Fruit fly (Drosophila melanogaster) whole organism, embryonic: ENCODE results near the gene CG12177.

ENCODE experiments used
- CG10209 ChIP-seq: fragments of 200-800 bp; sonication (Bioruptor generic); optimal IDR thresholded peaks from 3 replicates; lab custom pipeline; 2017; ENCODE audit warnings: missing biosample characterization, mild to moderate bottlenecking, missing genetic modification characterization, missing genetic modification reagents
- CG1024 ChIP-seq: fragments of 200-800 bp; sonication (Bioruptor generic); IDR thresholded peaks from 2 replicates; pipeline ENCODE4 v1.3.6; 2022; ENCODE audit warnings: missing biosample characterization, missing genetic modification characterization
- CG11398 ChIP-seq: fragments of 200-800 bp; sonication (Bioruptor generic); optimal IDR thresholded peaks from 2 replicates; lab custom pipeline; 2016; ENCODE audit warnings: missing biosample characterization, missing genetic modification characterization
- CG12155 ChIP-seq: fragments of 200-800 bp; sonication (Bioruptor generic); optimal IDR thresholded peaks from 3 replicates; lab custom pipeline; 2016; ENCODE audit warnings: missing biosample characterization, missing genetic modification characterization
- CG12744 ChIP-seq: fragments of 200-800 bp; sonication (Bioruptor generic); optimal IDR thresholded peaks from 2 replicates; lab custom pipeline; 2016; ENCODE audit warnings: missing biosample characterization, missing genetic modification characterization
- CG13287 ChIP-seq: fragments of 200-800 bp; sonication (Bioruptor generic); IDR thresholded peaks from 2 replicates; pipeline ENCODE4 v1.3.6; 2022; ENCODE audit warnings: missing biosample characterization, missing genetic modification characterization; ENCODE audit not compliant: partially characterized antibody
- CG13775 ChIP-seq: fragments of 200-800 bp; sonication (Bioruptor generic); optimal IDR thresholded peaks from 3 replicates; lab custom pipeline; 2017; ENCODE audit warnings: missing biosample characterization, mild to moderate bottlenecking, missing genetic modification characterization
- CG17328 ChIP-seq: fragments of 200-800 bp; sonication (Bioruptor generic); IDR thresholded peaks from 2 replicates; pipeline ENCODE4 v1.3.6; 2022; ENCODE audit warnings: missing biosample characterization, missing genetic modification characterization
- CG17612 ChIP-seq: fragments of 200-800 bp; sonication (Bioruptor generic); IDR thresholded peaks from 2 replicates; pipeline ENCODE4 v1.3.6; 2022; ENCODE audit warnings: missing biosample characterization, missing genetic modification characterization
- CG1792 ChIP-seq: fragments of 200-800 bp; sonication (Bioruptor generic); optimal IDR thresholded peaks from 2 replicates; lab custom pipeline; 2016; ENCODE audit warnings: missing biosample characterization, missing genetic modification characterization
- CG18476 ChIP-seq: fragments of 200-800 bp; sonication (Bioruptor generic); optimal IDR thresholded peaks from 2 replicates; lab custom pipeline; 2016; ENCODE audit warnings: missing biosample characterization, mild to moderate bottlenecking, missing genetic modification characterization
- CG2199 ChIP-seq: fragments of 200-800 bp; sonication (Bioruptor generic); IDR thresholded peaks from 3 replicates; pipeline ENCODE4 v1.3.6; 2022; ENCODE audit warnings: missing biosample characterization, missing genetic modification characterization
- CG32767 ChIP-seq: fragments of 200-800 bp; sonication (Bioruptor generic); IDR thresholded peaks from 2 replicates; pipeline ENCODE4 v1.3.6; 2022; ENCODE audit warnings: missing biosample characterization, missing genetic modification characterization
- CG3281 ChIP-seq: fragments of 200-800 bp; sonication (Bioruptor generic); optimal IDR thresholded peaks from 3 replicates; lab custom pipeline; 2017; ENCODE audit warnings: missing biosample characterization, mild to moderate bottlenecking, missing genetic modification characterization
- CG33213 ChIP-seq: fragments of 200-800 bp; sonication (Bioruptor generic); optimal IDR thresholded peaks from 3 replicates; lab custom pipeline; 2016; ENCODE audit warnings: missing biosample characterization, missing genetic modification characterization
- CG34224 ChIP-seq: fragments of 200-800 bp; sonication (Bioruptor generic); IDR thresholded peaks from 3 replicates; pipeline ENCODE4 v1.3.6; 2022; ENCODE audit warnings: missing biosample characterization, missing genetic modification characterization; ENCODE audit not compliant: partially characterized antibody
- CG34422 ChIP-seq: fragments of 200-800 bp; sonication (Bioruptor generic); IDR thresholded peaks from 3 replicates; pipeline ENCODE4 v1.3.6; 2022; ENCODE audit warnings: missing biosample characterization, missing genetic modification characterization
- CG42726 ChIP-seq: fragments of 200-800 bp; sonication (Bioruptor generic); IDR thresholded peaks from 2 replicates; pipeline ENCODE4 v1.3.6; 2022; ENCODE audit warnings: missing biosample characterization, missing genetic modification characterization; ENCODE audit not compliant: partially characterized antibody
- CG4404 ChIP-seq: fragments of 200-800 bp; sonication (Bioruptor generic); IDR thresholded peaks from 2 replicates; pipeline ENCODE4 v1.3.6; 2022; ENCODE audit warnings: missing biosample characterization, missing genetic modification characterization
- CG6854 ChIP-seq: fragments of 200-800 bp; sonication (Bioruptor generic); optimal IDR thresholded peaks from 3 replicates; lab custom pipeline; 2017; ENCODE audit warnings: missing biosample characterization, mild to moderate bottlenecking, missing genetic modification characterization
- CG7372 ChIP-seq: fragments of 200-800 bp; sonication (Bioruptor generic); IDR thresholded peaks from 2 replicates; pipeline ENCODE4 v1.3.6; 2022; ENCODE audit warnings: missing biosample characterization, missing genetic modification characterization
- CG9437 ChIP-seq: fragments of 200-800 bp; sonication (Bioruptor generic); optimal IDR thresholded peaks from 2 replicates; lab custom pipeline; 2018; ENCODE audit warnings: missing biosample characterization, mild to moderate bottlenecking, missing genetic modification characterization
- Dfd ChIP-seq, 2 experiments: fragments of >200 bp; optimal IDR thresholded peaks; 2 replicates each; lab custom pipeline; 2017; ENCODE audit warnings: missing biosample characterization in 2 of 2, missing genetic modification characterization in 2 of 2
- H15 ChIP-seq: fragments of 200-800 bp; sonication (Bioruptor generic); IDR thresholded peaks from 3 replicates; pipeline ENCODE4 v1.3.6; 2022; ENCODE audit warnings: missing biosample characterization, missing genetic modification characterization
- HLH4C ChIP-seq: fragments of 200-800 bp; sonication (Bioruptor generic); IDR thresholded peaks from 3 replicates; pipeline ENCODE4 v1.3.6; 2022; ENCODE audit warnings: missing biosample characterization, missing genetic modification characterization; ENCODE audit not compliant: partially characterized antibody
- Hr39 ChIP-seq: fragments of >200 bp; optimal IDR thresholded peaks from 2 replicates; lab custom pipeline; 2017
- Lhr ChIP-seq: fragments of 200-800 bp; sonication (Bioruptor generic); optimal IDR thresholded peaks from 3 replicates; lab custom pipeline; 2017; ENCODE audit warnings: mild to moderate bottlenecking, missing biosample characterization, missing genetic modification reagents, missing genetic modification characterization
- Scr ChIP-seq: fragments of 200-800 bp; sonication (Bioruptor generic); IDR thresholded peaks from 2 replicates; pipeline ENCODE4 v1.3.6; 2022; ENCODE audit warnings: missing biosample characterization, missing genetic modification characterization; ENCODE audit not compliant: partially characterized antibody
- btn ChIP-seq: fragments of 200-800 bp; sonication (Bioruptor generic); optimal IDR thresholded peaks from 2 replicates; lab custom pipeline; 2016; ENCODE audit warnings: missing biosample characterization, missing genetic modification characterization
- cato ChIP-seq: fragments of 200-800 bp; sonication (Bioruptor generic); optimal IDR thresholded peaks from 2 replicates; lab custom pipeline; 2016; ENCODE audit warnings: missing biosample characterization, missing genetic modification characterization, borderline replicate concordance
- chm ChIP-seq: fragments of 200-800 bp; sonication (Bioruptor generic); IDR thresholded peaks from 2 replicates; pipeline ENCODE4 v1.3.6; 2022; ENCODE audit warnings: missing biosample characterization, missing genetic modification characterization
- ci ChIP-seq: fragments of 200-800 bp; sonication (Bioruptor generic); IDR thresholded peaks from 3 replicates; pipeline ENCODE4 v1.3.6; 2022; ENCODE audit warnings: missing biosample characterization, missing genetic modification characterization
- crp ChIP-seq, 2 experiments: fragments of 200-800 bp; sonication (Bioruptor generic); optimal IDR thresholded peaks; 2 replicates in 1 of 2; 3 replicates in 1 of 2; lab custom pipeline; 2017; ENCODE audit warnings: missing biosample characterization in 2 of 2, missing genetic modification characterization in 2 of 2, mild to moderate bottlenecking in 1 of 2, moderate library complexity in 1 of 2
- cwo ChIP-seq: fragments of 200-800 bp; sonication (Bioruptor generic); optimal IDR thresholded peaks from 3 replicates; lab custom pipeline; 2017; ENCODE audit warnings: missing biosample characterization, missing genetic modification characterization, mild to moderate bottlenecking, moderate library complexity, missing genetic modification reagents
- dimm ChIP-seq: fragments of 200-800 bp; sonication (Bioruptor generic); IDR thresholded peaks from 2 replicates; pipeline ENCODE4 v1.3.6; 2022; ENCODE audit warnings: missing biosample characterization, missing genetic modification characterization
- esg ChIP-seq: fragments of 200-800 bp; sonication (Bioruptor generic); conservative IDR thresholded peaks from 2 replicates; pipeline ENCODE4 v1.3.6; 2022; ENCODE audit warnings: missing biosample characterization, missing genetic modification characterization
- ind ChIP-seq: fragments of 200-800 bp; sonication (Bioruptor generic); optimal IDR thresholded peaks from 3 replicates; lab custom pipeline; 2016; ENCODE audit warnings: missing biosample characterization, missing genetic modification characterization
- kah ChIP-seq: fragments of 200-800 bp; sonication (Bioruptor generic); optimal IDR thresholded peaks from 2 replicates; lab custom pipeline; 2018; ENCODE audit warnings: missing biosample characterization, mild to moderate bottlenecking, missing genetic modification characterization
- lab ChIP-seq: fragments of 200-800 bp; sonication (Bioruptor generic); optimal IDR thresholded peaks from 3 replicates; lab custom pipeline; 2017; ENCODE audit warnings: missing biosample characterization, missing genetic modification characterization, mild to moderate bottlenecking, moderate library complexity, missing genetic modification reagents
- luna ChIP-seq: fragments of 200-800 bp; sonication (Bioruptor generic); optimal IDR thresholded peaks from 2 replicates; lab custom pipeline; 2016; ENCODE audit warnings: missing biosample characterization, missing genetic modification characterization
- onecut ChIP-seq: fragments of 200-800 bp; sonication (Bioruptor generic); IDR thresholded peaks from 2 replicates; pipeline ENCODE4 v1.3.6; 2022; ENCODE audit warnings: missing biosample characterization, missing genetic modification characterization
- phol ChIP-seq: fragments of 200-800 bp; sonication (Bioruptor generic); optimal IDR thresholded peaks from 3 replicates; lab custom pipeline; 2018; ENCODE audit warnings: missing biosample characterization, mild to moderate bottlenecking, missing genetic modification characterization, moderate library complexity
- pros ChIP-seq: fragments of 200-800 bp; sonication (Bioruptor generic); optimal IDR thresholded peaks from 3 replicates; lab custom pipeline; 2019; ENCODE audit warnings: missing biosample characterization, mild to moderate bottlenecking, missing genetic modification characterization, moderate library complexity
- run ChIP-seq: fragments of 200-800 bp; sonication (Bioruptor generic); optimal IDR thresholded peaks from 3 replicates; lab custom pipeline; 2018; ENCODE audit warnings: missing biosample characterization, mild to moderate bottlenecking, missing genetic modification characterization
- sim ChIP-seq: fragments of 200-800 bp; sonication (Bioruptor generic); IDR thresholded peaks from 2 replicates; pipeline ENCODE4 v1.3.6; 2022; ENCODE audit warnings: missing biosample characterization, missing genetic modification characterization
- sima ChIP-seq: fragments of 200-800 bp; sonication (Bioruptor generic); optimal IDR thresholded peaks from 2 replicates; lab custom pipeline; 2016; ENCODE audit warnings: missing biosample characterization, missing genetic modification characterization
- slbo ChIP-seq: fragments of 200-800 bp; sonication (Bioruptor generic); IDR thresholded peaks from 2 replicates; pipeline ENCODE4 v1.3.6; 2022; ENCODE audit warnings: missing biosample characterization, missing genetic modification characterization
- vvl ChIP-seq: fragments of 200-800 bp; sonication (Bioruptor generic); IDR thresholded peaks from 2 replicates; pipeline ENCODE4 v1.3.6; 2022; ENCODE audit warnings: missing biosample characterization, missing genetic modification characterization
- zen ChIP-seq: fragments of 200-800 bp; sonication (Bioruptor generic); optimal IDR thresholded peaks from 3 replicates; lab custom pipeline; 2018; ENCODE audit warnings: missing biosample characterization, mild to moderate bottlenecking, missing genetic modification characterization, moderate library complexity

The CG12177 gene

DNA sequence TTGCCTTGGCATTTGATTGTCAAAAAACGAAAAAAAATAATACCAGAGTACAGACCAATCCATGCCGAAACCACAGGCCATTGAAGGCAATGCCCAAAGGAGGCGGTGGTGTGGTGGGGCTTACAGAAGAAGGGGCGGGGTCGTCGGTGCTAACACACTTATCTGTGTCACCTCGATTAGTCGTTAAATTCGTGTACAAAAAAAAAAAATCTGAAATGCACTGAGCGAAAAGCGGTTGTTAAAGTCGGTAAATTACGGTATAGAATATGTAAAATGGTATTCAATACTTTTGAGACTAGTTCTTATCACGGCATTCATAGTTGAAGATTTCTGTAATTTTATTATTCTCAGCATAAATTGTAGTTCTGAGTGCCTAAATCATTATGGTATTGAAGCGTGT, 36.3 kb downstream of the CG12177 start (continued):
- no peak for TF ChIP-seq pros (GFP tag; lab: Kevin White, UChicago)
- no peak for TF ChIP-seq CG13287 (GFP tag; lab: Robert Waterston, UW)
- 0 out of 2 replicates have a peak, but pooled peaks have one; percentile 16 for TF ChIP-seq CG32767
- no peak for TF ChIP-seq CG6854 (GFP tag; lab: Kevin White, UChicago)
- TF ChIP-seq CG12744 (GFP tag; lab: Kevin White, UChicago): no peak
- TF ChIP-seq CG1024: peak; percentile 75
- TF ChIP-seq CG10209 (GFP tag; lab: Kevin White, UChicago): peak; percentile 39
- peak; percentile 61; the same call in 1 of the 2 replicates for TF ChIP-seq sim
- no peak for TF ChIP-seq Lhr (GFP tag; lab: Kevin White, UChicago)
- TF ChIP-seq CG34422 (GFP tag; lab: Robert Waterston, UW): peak; percentile 75
- TF ChIP-seq CG9437 (GFP tag; lab: Kevin White, UChicago): peak; percentile 19
- TF ChIP-seq slbo (GFP tag; lab: Robert Waterston, UW): peak; percentile 60
- TF ChIP-seq CG4404: no peak
- no peak for TF ChIP-seq HLH4C (GFP tag; lab: Robert Waterston, UW)
- peak; percentile 29 for TF ChIP-seq CG12155
- TF ChIP-seq vvl (GFP tag; lab: Robert Waterston, UW): peak; percentile 68
- TF ChIP-seq CG11398 (GFP tag; lab: Kevin White, UChicago): no peak
- 0 out of 2 replicates have a peak, but pooled peaks have one; percentile 27 for TF ChIP-seq CG17328 (GFP tag; lab: Robert Waterston, UW)
- 0 out of 3 replicates have a peak, but pooled peaks have one; percentile 40 for TF ChIP-seq CG2199 (GFP tag; lab: Robert Waterston, UW)
- peak; percentile 6 for TF ChIP-seq CG33213 (GFP tag; lab: Kevin White, UChicago)
- TF ChIP-seq phol (tag; lab: Kevin White, UChicago): peak; percentile 63
- no peak for TF ChIP-seq sima
- TF ChIP-seq CG1792 (GFP tag; lab: Kevin White, UChicago): peak; percentile 43
- TF ChIP-seq ci (GFP tag; lab: Robert Waterston, UW): peak; percentile 72
- TF ChIP-seq Hr39 (lab: Kevin White, UChicago): no peak

DNA sequence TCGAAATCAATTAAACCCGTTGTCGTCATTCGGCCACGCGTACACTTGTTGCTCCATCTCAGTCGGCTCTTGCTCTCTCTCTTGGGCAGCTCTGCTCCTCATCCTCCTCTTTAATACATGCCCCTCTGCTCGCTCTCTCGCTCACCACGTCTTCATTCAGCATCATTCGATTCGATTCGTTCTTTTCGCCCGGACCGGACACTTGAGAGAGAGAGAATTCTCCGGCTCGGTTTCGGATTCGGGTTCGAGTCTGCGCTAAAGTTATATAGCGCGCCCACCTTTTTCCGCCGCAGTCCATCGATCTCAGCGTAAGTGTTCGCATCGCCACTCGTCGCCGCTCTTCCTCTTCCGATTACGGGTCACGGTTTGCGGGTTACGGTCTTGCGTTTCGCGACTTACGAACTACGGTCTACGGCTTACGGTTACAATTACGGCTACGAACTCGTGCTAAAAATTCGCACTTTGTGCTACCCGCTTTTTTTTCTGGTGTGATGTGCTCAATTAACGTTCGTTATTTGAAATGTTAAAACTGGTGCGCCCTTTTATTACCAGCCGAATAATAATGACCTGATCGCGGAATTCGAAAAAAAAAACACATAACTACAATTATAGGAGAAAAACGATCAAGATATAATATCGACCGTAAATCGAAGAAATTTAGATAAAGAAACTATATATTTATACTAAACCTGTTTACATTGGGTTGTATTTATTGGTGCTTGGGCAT, 38.2 kb downstream of the CG12177 start:
- TF ChIP-seq zen (tag; lab: Kevin White, UChicago) (no peak), luna (GFP tag; lab: Kevin White, UChicago) (no peak), Dfd (GFP tag; optimal IDR thresholded peaks at IDR 0.05; lab: Kevin White, UChicago) (no peak), btn (GFP tag; lab: Kevin White, UChicago) (no peak), cato (GFP tag; lab: Kevin White, UChicago) (no peak), ind (GFP tag; lab: Kevin White, UChicago) (no peak), kah (GFP tag; lab: Kevin White, UChicago) (peak; percentile 76), ci (GFP tag; lab: Robert Waterston, UW) (peak; percentile 54; the same call in 2 of the 3 replicates), CG3281 (GFP tag; lab: Kevin White, UChicago) (peak; percentile 31), esg (GFP tag; lab: Robert Waterston, UW) (no peak), lab (peak; percentile 15), chm (0 out of 2 replicates have a peak, but pooled peaks have one; percentile 43), CG17612 (GFP tag; lab: Robert Waterston, UW) (no peak), onecut (no peak), Scr (peak; percentile 37), CG42726 (GFP tag; lab: Robert Waterston, UW) (peak; percentile 50; the same call in 1 of the 2 replicates), CG7372 (GFP tag; lab: Robert Waterston, UW) (no peak), CG13775 (GFP tag; lab: Kevin White, UChicago) (no peak), CG34224 (GFP tag; lab: Robert Waterston, UW) (peak; percentile 34; the same call in 1 of the 3 replicates), crp (GFP tag; optimal IDR thresholded peaks at IDR 0.05; lab: Kevin White, UChicago) (no peak), dimm (GFP tag; lab: Robert Waterston, UW) (no peak), H15 (no peak), CG18476 (GFP tag; lab: Kevin White, UChicago) (no peak), cwo (GFP tag; lab: Kevin White, UChicago) (no peak), run (no peak)
